Worm (Caenorhabditis elegans): ENCODE results near the gene pdha-1.

The pdha-1 gene

ce11 chrII:8073222-8073621, 7.1 kb downstream of the pdha-1 start, which contains the start of gene gpcp-2:
Gene gpcp-2 (minus strand): TSS chrII:8073374.
- TF ChIP-seq fkh-4 (tag; optimal IDR thresholded peaks at IDR 0.05; ENCODE audit: borderline replicate concordance) (no peak), nhr-71 (tag; optimal IDR thresholded peaks at IDR 0.05) (no peak), pqm-1 (tag; optimal IDR thresholded peaks at IDR 0.05) (no peak), elt-2 (tag; optimal IDR thresholded peaks at IDR 0.05) (peak; percentile 47), egl-27 (tag; optimal IDR thresholded peaks at IDR 0.05) (no peak), zip-4 (GFP tag; optimal IDR thresholded peaks at IDR 0.05) (no peak), unc-30 (tag; optimal IDR thresholded peaks at IDR 0.05) (no peak)

ce11 chrII:8074058-8074457, 8.0 kb downstream of the pdha-1 start:
- no peak for TF ChIP-seq fos-1 (tag; optimal IDR thresholded peaks at IDR 0.05)
- TF ChIP-seq elt-2 (tag; optimal IDR thresholded peaks at IDR 0.05), result peak; percentile 30
- no peak for TF ChIP-seq nhr-19 (GFP tag; conservative IDR thresholded peaks at IDR 0.05)
- no peak for TF ChIP-seq efl-1 (optimal IDR thresholded peaks at IDR 0.05)
- peak in 1 of 2 experiments; percentile 60 for TF ChIP-seq efl-1 (GFP tag; optimal IDR thresholded peaks at IDR 0.05 in 1 of 2)
- TF ChIP-seq hlh-17 (GFP tag; optimal IDR thresholded peaks at IDR 0.05; ENCODE audit: borderline replicate concordance), result no peak
- no peak for TF ChIP-seq alr-1 (tag; optimal IDR thresholded peaks at IDR 0.05; ENCODE audit: borderline replicate concordance)

ce11 chrII:8075324-8075810, 9.3 kb downstream of the pdha-1 start, which contains the start of gene K02C4.2:
Gene K02C4.2 (plus strand): TSS chrII:8075760.
- TF ChIP-seq fkh-10 (GFP tag; optimal IDR thresholded peaks at IDR 0.05) (no peak), ces-1 (GFP tag; optimal IDR thresholded peaks at IDR 0.05) (no peak), egl-27 (tag; optimal IDR thresholded peaks at IDR 0.05) (peak in 1 of 2 experiments; percentile 23), ceh-8 (GFP tag; optimal IDR thresholded peaks at IDR 0.05) (peak; percentile 52), hlh-4 (tag; optimal IDR thresholded peaks at IDR 0.05) (no peak), lin-14 (GFP tag; optimal IDR thresholded peaks at IDR 0.05) (peak; percentile 78), egl-13 (tag; optimal IDR thresholded peaks at IDR 0.05) (no peak), fkh-4 (tag; optimal IDR thresholded peaks at IDR 0.05; ENCODE audit: borderline replicate concordance) (no peak), mef-2 (tag; optimal IDR thresholded peaks at IDR 0.05) (no peak), efl-3 (GFP tag; optimal IDR thresholded peaks at IDR 0.05) (no peak), ama-1 (optimal IDR thresholded peaks at IDR 0.05) (no peak), nhr-85 (tag) (peak; percentile 84), grh-1 (GFP tag; IDR thresholded peaks at IDR 0.05) (no peak), efl-1 (optimal IDR thresholded peaks at IDR 0.05) (peak; percentile 66), efl-1 (GFP tag; optimal IDR thresholded peaks at IDR 0.05 in 1 of 2) (peak; percentile 55 to 97), aha-1 (tag; optimal IDR thresholded peaks at IDR 0.05) (no peak), tbx-2 (tag; optimal IDR thresholded peaks at IDR 0.05) (peak; percentile 68), ztf-4 (tag; optimal IDR thresholded peaks at IDR 0.05) (peak; percentile 0), dsc-1 (tag; optimal IDR thresholded peaks at IDR 0.05) (peak; percentile 52), snpc-4 (tag; optimal IDR thresholded peaks at IDR 0.05) (peak; percentile 52), ceh-88 (GFP tag; IDR thresholded peaks at IDR 0.05) (no peak), lir-3 (tag; optimal IDR thresholded peaks at IDR 0.05; ENCODE audit: poor library complexity) (peak; percentile 41), jun-1 (tag; optimal IDR thresholded peaks at IDR 0.05) (peak; percentile 60), C04F5.9 (tag; optimal IDR thresholded peaks at IDR 0.05) (no peak), pax-3 (tag; optimal IDR thresholded peaks at IDR 0.05) (no peak), F16B12.6 (tag; optimal IDR thresholded peaks at IDR 0.05) (peak; percentile 29), nhr-12 (tag; optimal IDR thresholded peaks at IDR 0.05) (no peak), blmp-1 (tag; optimal IDR thresholded peaks at IDR 0.05) (no peak), hlh-17 (GFP tag; optimal IDR thresholded peaks at IDR 0.05; ENCODE audit: borderline replicate concordance) (no peak), nhr-84 (tag; optimal IDR thresholded peaks at IDR 0.05) (no peak), snu-23 (GFP tag; optimal IDR thresholded peaks at IDR 0.05) (peak; percentile 86), lin-35 (GFP tag; optimal IDR thresholded peaks at IDR 0.05) (peak; percentile 66 to 88), ceh-63 (GFP tag; optimal IDR thresholded peaks at IDR 0.05) (no peak), elt-3 (tag; optimal IDR thresholded peaks at IDR 0.05) (peak in 3 of 6 experiments; percentile 28 to 77 (median 42)), nhr-20 (tag; optimal IDR thresholded peaks at IDR 0.05) (peak; percentile 83), pqm-1 (tag; optimal IDR thresholded peaks at IDR 0.05) (no peak), pag-3 (tag; optimal IDR thresholded peaks at IDR 0.05; ENCODE audit: borderline replicate concordance, insufficient read depth) (peak; percentile 84), nhr-19 (GFP tag; conservative IDR thresholded peaks at IDR 0.05) (peak; percentile 71), sptf-1 (tag; optimal IDR thresholded peaks at IDR 0.05) (no peak), dpl-1 (GFP tag; optimal IDR thresholded peaks at IDR 0.05) (peak; percentile 28 to 62 (median 60)), vab-15 (tag; optimal IDR thresholded peaks at IDR 0.05) (peak; percentile 83)

Measured in whole organism, L1 larva.